Worm (Caenorhabditis elegans) whole organism, L4/young adult: ENCODE measurements around the gene B0252.11.

Source experiments
- W03F9.2 ChIP-seq: fragments of 150-350 bp; optimal IDR thresholded peaks from 2 replicates; lab custom pipeline; 2014; ENCODE audit warnings: missing biosample characterization, missing genetic modification characterization
- him-1 ChIP-seq: sonication (generic microtip); optimal IDR thresholded peaks from 2 replicates; lab custom pipeline; 2016; ENCODE audit warnings: missing genotype, missing genetic modification reagents, missing genetic modification characterization, missing compliant biosample characterization

DNA sequence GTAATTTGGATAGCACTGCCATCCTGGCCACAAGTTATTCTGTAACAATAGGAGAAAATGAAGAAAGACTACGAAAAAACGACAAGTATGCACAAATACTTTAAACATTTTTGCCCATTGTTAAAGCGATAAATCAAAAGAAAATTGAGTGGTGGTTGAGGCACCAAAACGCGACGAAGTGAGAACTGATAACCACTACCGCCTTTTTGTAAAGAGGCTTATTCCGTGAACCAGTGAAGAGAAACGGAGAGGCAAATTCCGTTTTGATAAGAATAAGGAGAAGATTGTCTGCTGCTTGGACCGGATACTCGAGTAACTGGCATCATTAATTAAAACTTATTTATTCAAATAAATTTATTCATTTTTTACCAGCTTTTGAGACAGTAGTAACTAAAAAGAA lies 33.9 kb downstream of the B0252.11 start, which contains the start of gene pmp-1:
- TF ChIP-seq W03F9.2 (no peak), him-1 (tag; lab: Kevin White, UChicago) (no peak)
